Worm (Caenorhabditis elegans) whole organism, L1 larva: ENCODE measurements around the gene Y49F6B.20.
"Not testable (repeated sequence)": the region's sequence is repeated elsewhere in the genome, so short reads cannot be mapped to it uniquely, and the experiment has no call there.

Experiments used
- Y116A8C.19 ChIP-seq: sonication (generic microtip); optimal IDR thresholded peaks from 2 replicates; lab custom pipeline; 2016; ENCODE audit warnings: missing compliant biosample characterization, missing genetic modification characterization, borderline replicate concordance
- alr-1 ChIP-seq: fragments of 200-800 bp; sonication (Bioruptor generic); optimal IDR thresholded peaks from 2 replicates; lab custom pipeline; 2018; ENCODE audit warnings: borderline replicate concordance, mild to moderate bottlenecking, missing genetic modification characterization, missing compliant biosample characterization
- ama-1 ChIP-seq: fragments of 150-350 bp; optimal IDR thresholded peaks from 2 replicates; lab custom pipeline; 2014
- blmp-1 ChIP-seq: fragments of 150-350 bp; optimal IDR thresholded peaks from 2 replicates; lab custom pipeline; 2014; ENCODE audit warnings: missing biosample characterization, missing genetic modification characterization
- ceh-8 ChIP-seq: fragments of 200-800 bp; sonication (Bioruptor generic); optimal IDR thresholded peaks from 2 replicates; lab custom pipeline; 2018; ENCODE audit warnings: mild to moderate bottlenecking, missing genetic modification characterization, moderate library complexity, missing compliant biosample characterization
- ceh-82 ChIP-seq, 3 experiments: fragments of 150-350 bp in 1 of 3; sonication (generic microtip) in 2 of 3; optimal IDR thresholded peaks; 2 replicates each; lab custom pipeline; 2014 to 2017; ENCODE audit warnings: missing biosample characterization in 3 of 3, missing genetic modification characterization in 3 of 3
- ces-1 ChIP-seq: fragments of 150-350 bp; optimal IDR thresholded peaks from 2 replicates; lab custom pipeline; 2014; ENCODE audit warnings: missing biosample characterization, missing genetic modification reagents, missing genetic modification characterization
- dsc-1 ChIP-seq: sonication (generic microtip); optimal IDR thresholded peaks from 2 replicates; lab custom pipeline; 2016; ENCODE audit warnings: mild to moderate bottlenecking, missing genetic modification characterization, missing compliant biosample characterization
- efl-1 ChIP-seq, 4 experiments: fragments of 150-350 bp; optimal IDR thresholded peaks in 3 of 4; peaks in 1 of 4; 1 replicate in 1 of 4; 2 replicates in 3 of 4; lab custom pipeline; 2014; ENCODE audit warnings: missing biosample characterization in 2 of 4, missing genetic modification characterization in 2 of 4, missing genetic modification reagents in 2 of 4
- egl-13 ChIP-seq: sonication (generic microtip); optimal IDR thresholded peaks from 2 replicates; lab custom pipeline; 2016; ENCODE audit warnings: missing genotype, missing genetic modification reagents, missing genetic modification characterization, missing compliant biosample characterization
- egl-27 ChIP-seq, 2 experiments: fragments of 150-350 bp in 1 of 2; sonication (generic microtip); optimal IDR thresholded peaks; 3 replicates each; lab custom pipeline; 2017 to 2018; ENCODE audit warnings: missing biosample characterization in 2 of 2, missing genetic modification characterization in 2 of 2, missing genetic modification reagents in 2 of 2
- fkh-10 ChIP-seq: sonication (generic microtip); optimal IDR thresholded peaks from 2 replicates; lab custom pipeline; 2017; ENCODE audit warnings: missing biosample characterization, missing genetic modification reagents, missing genetic modification characterization
- fos-1 ChIP-seq: fragments of 150-350 bp; optimal IDR thresholded peaks from 2 replicates; lab custom pipeline; 2014; ENCODE audit warnings: missing biosample characterization, missing genetic modification characterization
- hlh-17 ChIP-seq: fragments of 200-800 bp; sonication (Bioruptor generic); optimal IDR thresholded peaks from 2 replicates; lab custom pipeline; 2018; ENCODE audit warnings: missing genetic modification characterization, mild to moderate bottlenecking, missing compliant biosample characterization, moderate library complexity, borderline replicate concordance
- hpl-2 ChIP-seq: fragments of 150-350 bp; optimal IDR thresholded peaks from 2 replicates; lab custom pipeline; 2014; ENCODE audit warnings: missing biosample characterization, missing genetic modification reagents, missing genetic modification characterization
- jun-1 ChIP-seq: fragments of 150-350 bp; optimal IDR thresholded peaks from 2 replicates; lab custom pipeline; 2014; ENCODE audit warnings: missing biosample characterization, missing genetic modification reagents, missing genetic modification characterization
- lin-13 ChIP-seq: fragments of 150-350 bp; optimal IDR thresholded peaks from 2 replicates; lab custom pipeline; 2014; ENCODE audit warnings: missing biosample characterization, missing genetic modification reagents, missing genetic modification characterization
- lin-15B ChIP-seq: fragments of 150-350 bp; sonication (generic microtip); optimal IDR thresholded peaks from 3 replicates; lab custom pipeline; 2014; ENCODE audit warnings: missing biosample characterization, missing genetic modification characterization
- mef-2 ChIP-seq: fragments of 150-350 bp; optimal IDR thresholded peaks from 2 replicates; lab custom pipeline; 2014; ENCODE audit warnings: missing biosample characterization, missing genetic modification characterization
- nhr-12 ChIP-seq: sonication (generic microtip); optimal IDR thresholded peaks from 2 replicates; lab custom pipeline; 2017; ENCODE audit warnings: missing biosample characterization, missing genetic modification characterization
- nhr-19 ChIP-seq: fragments of 200-800 bp; sonication (Bioruptor generic); conservative IDR thresholded peaks from 2 replicates; pipeline ENCODE4 v1.3.6; 2022; ENCODE audit warnings: missing genetic modification characterization, missing compliant biosample characterization
- nhr-71 ChIP-seq: sonication (generic microtip); optimal IDR thresholded peaks from 2 replicates; lab custom pipeline; 2016; ENCODE audit warnings: mild to moderate bottlenecking, missing genetic modification characterization, moderate library complexity, missing compliant biosample characterization
- pag-3 ChIP-seq: sonication (generic microtip); optimal IDR thresholded peaks from 2 replicates; lab custom pipeline; 2017; ENCODE audit warnings: missing genetic modification characterization, mild to moderate bottlenecking, missing compliant biosample characterization, antibody characterized with exemption, borderline replicate concordance; ENCODE audit not compliant: insufficient read depth
- pqm-1 ChIP-seq: sonication (generic microtip); optimal IDR thresholded peaks from 3 replicates; lab custom pipeline; 2017; ENCODE audit warnings: missing biosample characterization, missing genetic modification characterization
- rnt-1 ChIP-seq: sonication (generic microtip); optimal IDR thresholded peaks from 2 replicates; lab custom pipeline; 2016; ENCODE audit warnings: mild to moderate bottlenecking, missing genetic modification characterization, moderate library complexity, missing compliant biosample characterization
- skn-1 ChIP-seq: fragments of 150-350 bp; optimal IDR thresholded peaks from 2 replicates; lab custom pipeline; 2014; ENCODE audit warnings: missing biosample characterization, missing genetic modification characterization
- snpc-4 ChIP-seq: fragments of 150-350 bp; optimal IDR thresholded peaks from 2 replicates; lab custom pipeline; 2014; ENCODE audit warnings: missing biosample characterization, missing genetic modification characterization
- unc-86 ChIP-seq: sonication (generic microtip); optimal IDR thresholded peaks from 2 replicates; lab custom pipeline; 2016; ENCODE audit warnings: missing genetic modification characterization, missing compliant biosample characterization
- unc-98 ChIP-seq: fragments of 200-800 bp; sonication (Bioruptor generic); IDR thresholded peaks from 2 replicates; pipeline ENCODE4 v1.3.6; 2022; ENCODE audit warnings: missing genetic modification characterization, missing compliant biosample characterization
- xbp-1 ChIP-seq: sonication (generic microtip); optimal IDR thresholded peaks from 2 replicates; lab custom pipeline; 2016; ENCODE audit warnings: missing genetic modification characterization, missing compliant biosample characterization
- zag-1 ChIP-seq: fragments of 150-350 bp; optimal IDR thresholded peaks from 2 replicates; lab custom pipeline; 2014; ENCODE audit warnings: missing biosample characterization, missing genetic modification characterization
- zip-4 ChIP-seq: fragments of 200-800 bp; sonication (Bioruptor generic); optimal IDR thresholded peaks from 2 replicates; lab custom pipeline; 2018; ENCODE audit warnings: mild to moderate bottlenecking, missing genetic modification characterization, moderate library complexity, missing compliant biosample characterization

Y49F6B.20 gene

DNA sequence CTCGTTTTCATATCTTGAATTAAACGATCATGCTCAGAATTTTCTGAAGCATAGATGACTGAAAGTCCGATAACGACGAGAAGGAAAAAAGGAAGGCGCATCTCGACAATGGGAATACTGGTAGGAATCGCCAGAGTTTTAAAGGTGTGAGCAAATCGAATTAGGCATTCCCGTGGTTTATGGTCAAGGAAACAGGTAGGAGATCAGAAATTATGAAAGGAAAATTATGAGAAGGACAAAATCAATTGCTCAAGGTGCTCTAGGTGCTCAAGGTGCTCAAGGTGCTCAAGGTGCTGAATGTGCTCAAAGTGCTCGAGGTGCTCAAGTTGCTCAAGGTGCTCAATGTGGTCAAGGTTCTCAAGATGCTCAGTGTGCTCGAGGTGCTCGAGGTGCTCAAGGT lies 5.9 kb downstream of the Y49F6B.20 start, which contains the start of gene C16C8.10:
TSS of gene C16C8.10 (minus strand) at position 101 of the 400 bp plus-strand sequence.
- TF ChIP-seq nhr-71; efl-1 (optimal IDR thresholded peaks at IDR 0.05; lab: Kevin White, UChicago); efl-1 (GFP tag; optimal IDR thresholded peaks at IDR 0.05 in 1 of 2; lab: Kevin White, UChicago); unc-98 (GFP tag; lab: Robert Waterston, UW): not testable (repeated sequence)

DNA sequence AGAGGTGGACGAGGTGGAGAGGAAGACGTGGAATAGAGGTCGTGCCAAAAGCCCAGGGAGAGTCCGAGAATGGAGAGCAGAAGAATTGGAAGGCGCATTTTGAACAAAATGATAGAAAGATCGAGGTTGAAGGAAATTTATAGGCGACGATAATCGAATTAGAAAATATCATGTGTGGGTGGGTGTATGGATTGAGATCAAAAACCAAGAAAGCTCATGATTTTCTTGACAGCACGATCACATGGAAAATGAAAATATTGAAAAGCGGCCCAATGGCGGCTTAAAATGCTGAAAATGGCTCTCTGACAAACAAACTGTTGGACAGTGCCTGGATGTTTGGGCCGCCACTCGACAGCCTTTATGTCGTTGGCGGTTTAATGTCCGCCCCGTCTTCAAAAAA lies 7.4 kb downstream of the Y49F6B.20 start, which contains the start of gene C16C8.9:
TSS of gene C16C8.9 (minus strand) at position 101 of the 400 bp plus-strand sequence.
- no peak for TF ChIP-seq zag-1 (tag; lab: Kevin White, UChicago)
- no peak for TF ChIP-seq unc-98 (GFP tag; lab: Robert Waterston, UW)
- TF ChIP-seq xbp-1 (tag; lab: Kevin White, UChicago) = no peak
- no peak for TF ChIP-seq fkh-10 (GFP tag; lab: Kevin White, UChicago)
- TF ChIP-seq nhr-12 (tag; lab: Kevin White, UChicago) = no peak
- TF ChIP-seq egl-27 (tag; optimal IDR thresholded peaks at IDR 0.05; lab: Kevin White, UChicago) = no peak
- TF ChIP-seq mef-2 (tag; lab: Kevin White, UChicago) = no peak
- TF ChIP-seq lin-15B = no peak
- TF ChIP-seq efl-1 (optimal IDR thresholded peaks at IDR 0.05; lab: Kevin White, UChicago) = no peak
- TF ChIP-seq efl-1 (GFP tag; optimal IDR thresholded peaks at IDR 0.05 in 1 of 2; lab: Kevin White, UChicago) = no peak
- no peak for TF ChIP-seq ces-1 (GFP tag; lab: Kevin White, UChicago)

DNA sequence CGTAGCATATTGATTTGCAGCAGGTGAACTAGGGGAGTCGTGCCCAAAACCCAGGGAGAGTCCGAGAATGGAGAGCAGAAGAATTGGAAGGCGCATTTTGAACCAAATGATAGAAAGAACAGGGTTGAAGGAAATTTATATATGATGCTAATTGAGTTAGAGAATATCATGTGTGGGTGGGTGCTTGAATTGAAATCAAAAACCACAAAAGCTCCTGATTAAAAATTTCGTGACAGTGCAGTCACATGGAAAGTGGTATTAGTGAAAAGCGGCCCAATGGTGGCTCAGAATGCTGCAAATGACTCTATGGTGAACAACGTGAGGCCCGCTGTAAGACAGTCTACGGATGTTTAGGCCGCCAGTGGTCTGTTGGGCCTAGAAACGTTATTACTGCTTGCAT lies 8.9 kb downstream of the Y49F6B.20 start, which contains the start of gene C16C8.8:
TSS of gene C16C8.8 (minus strand) at position 101 of the 400 bp plus-strand sequence.
- TF ChIP-seq alr-1 = no peak
- no peak for TF ChIP-seq Y116A8C.19 (tag; lab: Kevin White, UChicago)
- TF ChIP-seq nhr-19 = no peak
- TF ChIP-seq fos-1 (tag; lab: Kevin White, UChicago) = no peak
- no peak for TF ChIP-seq lin-15B
- no peak for TF ChIP-seq nhr-12 (tag; lab: Kevin White, UChicago)
- TF ChIP-seq ceh-8 (GFP tag; lab: Kevin White, UChicago) = no peak
- TF ChIP-seq, all 84 proteins: peak for 0

DNA sequence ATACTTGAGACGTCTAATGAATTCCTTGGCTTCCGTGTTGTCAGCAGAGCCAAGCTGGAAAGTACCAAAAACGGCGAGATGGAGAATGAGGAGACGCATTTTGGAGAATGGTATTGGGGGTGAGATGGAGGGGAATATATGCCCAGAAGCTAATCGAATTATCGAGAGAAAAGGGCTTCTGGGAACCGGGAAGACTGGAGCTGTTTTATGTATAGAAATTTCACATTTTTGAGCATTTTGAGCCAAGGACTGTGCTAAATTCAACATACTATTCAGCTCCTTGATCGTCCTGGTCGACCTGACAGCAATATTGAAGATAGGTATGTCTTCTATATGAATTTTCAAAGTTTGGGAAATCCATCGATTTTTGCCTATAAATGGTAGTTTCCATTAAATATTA lies 10.4 kb downstream of the Y49F6B.20 start, which contains the start of gene C16C8.7:
TSS of gene C16C8.7 (minus strand) at position 101 of the 400 bp plus-strand sequence.
- no peak for TF ChIP-seq efl-1 (optimal IDR thresholded peaks at IDR 0.05; lab: Kevin White, UChicago)
- TF ChIP-seq efl-1 (GFP tag; optimal IDR thresholded peaks at IDR 0.05 in 1 of 2; lab: Kevin White, UChicago) = no peak
- TF ChIP-seq pag-3 (tag; lab: Kevin White, UChicago) = no peak
- no peak for TF ChIP-seq zip-4
- no peak for TF ChIP-seq skn-1 (tag; lab: Kevin White, UChicago)
- no peak for TF ChIP-seq nhr-19
- no peak for TF ChIP-seq hlh-17 (GFP tag; lab: Kevin White, UChicago)
- no peak for TF ChIP-seq hpl-2 (GFP tag; lab: Kevin White, UChicago)
- no peak for TF ChIP-seq egl-13 (tag; lab: Kevin White, UChicago)
- TF ChIP-seq fos-1 (tag; lab: Kevin White, UChicago) = no peak
- TF ChIP-seq ama-1 (lab: Kevin White, UChicago) = no peak
- no peak for TF ChIP-seq pqm-1 (tag; lab: Kevin White, UChicago)
- TF ChIP-seq dsc-1 (tag; lab: Kevin White, UChicago) = no peak
- no peak for TF ChIP-seq jun-1 (tag; lab: Kevin White, UChicago)
- no peak for TF ChIP-seq nhr-71
- TF ChIP-seq unc-86 (tag; lab: Kevin White, UChicago) = no peak
- no peak for TF ChIP-seq blmp-1
- no peak for TF ChIP-seq mef-2 (tag; lab: Kevin White, UChicago)
- no peak for TF ChIP-seq rnt-1
- TF ChIP-seq snpc-4 (tag; lab: Kevin White, UChicago) = no peak
- no peak for TF ChIP-seq lin-13 (GFP tag; lab: Kevin White, UChicago)
- TF ChIP-seq, all 84 proteins: peak for 0

DNA sequence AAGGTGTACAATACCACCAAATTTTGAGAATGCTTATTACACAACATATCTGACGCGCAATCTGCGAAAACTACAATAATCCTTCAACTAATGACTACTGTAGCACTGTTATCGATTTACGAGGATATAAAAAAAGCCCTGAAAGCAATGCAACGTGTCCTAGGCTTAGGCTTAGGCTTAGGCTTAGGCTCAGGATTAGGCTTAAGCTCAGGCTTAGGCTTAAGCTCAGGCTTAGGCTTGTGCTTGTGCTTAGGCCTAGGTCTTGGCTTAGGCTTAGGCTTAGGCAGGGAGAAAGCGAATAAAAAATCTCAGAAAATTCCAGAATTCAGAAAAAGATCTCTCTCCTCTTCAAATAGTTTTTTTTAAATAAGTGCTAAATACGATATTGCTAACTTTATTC lies 11.2 kb downstream of the Y49F6B.20 start:
- no peak for TF ChIP-seq ceh-82 (tag; optimal IDR thresholded peaks at IDR 0.05; lab: Kevin White, UChicago)
